Worm (Caenorhabditis elegans): ENCODE measurements around the gene chil-19.

DNA sequence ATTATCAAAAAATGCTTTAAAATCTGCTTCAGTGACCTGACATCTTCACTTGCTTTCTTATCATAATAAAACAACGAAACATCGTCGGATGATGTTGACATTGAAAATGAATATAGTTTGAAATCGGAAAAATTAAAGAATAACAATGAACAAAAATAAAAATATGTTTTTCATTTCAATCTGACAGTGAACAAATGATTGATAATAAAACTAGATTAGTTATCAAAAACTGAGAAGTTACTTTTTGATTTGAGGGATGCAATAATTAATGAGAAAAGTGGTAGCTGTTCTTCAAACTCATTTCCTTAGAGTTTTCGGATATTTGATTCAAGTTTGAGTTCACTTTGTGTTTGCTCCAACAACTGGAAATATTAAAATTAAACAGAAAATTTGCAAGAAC is 10.7 kb downstream of the chil-19 start, which contains the start of gene chil-15:
- TF ChIP-seq F13H6.1 (tag; optimal IDR thresholded peaks at IDR 0.05) = no peak
- no peak for TF ChIP-seq ceh-14 (tag; optimal IDR thresholded peaks at IDR 0.05)
- TF ChIP-seq eyg-1 (tag; optimal IDR thresholded peaks at IDR 0.05) = no peak

Data from whole organism, late embryonic.